Worm (Caenorhabditis elegans) whole organism, L4 larva: ENCODE results near the gene F59B10.4.

Experiments
- Y48G9A.11 ChIP-seq: fragments of 200-800 bp; sonication (Bioruptor generic); IDR thresholded peaks from 2 replicates; pipeline ENCODE4 v1.3.6; 2022; ENCODE audit warnings: missing genetic modification reagents, missing genetic modification characterization, missing compliant biosample characterization
- ZK546.5 ChIP-seq, 2 experiments: sonication (generic microtip); optimal IDR thresholded peaks; 2 replicates each; lab custom pipeline; 2017; ENCODE audit warnings: missing biosample characterization in 2 of 2, missing genetic modification characterization in 2 of 2
- aly-2 ChIP-seq: sonication (generic microtip); optimal IDR thresholded peaks from 2 replicates; lab custom pipeline; 2018; ENCODE audit warnings: missing biosample characterization, missing genetic modification characterization
- ama-1 ChIP-seq: fragments of 150-350 bp; optimal IDR thresholded peaks from 2 replicates; lab custom pipeline; 2014; ENCODE audit warnings: inconsistent platforms, mixed read lengths
- ctbp-1 ChIP-seq: fragments of 200-800 bp; sonication (Bioruptor generic); IDR thresholded peaks from 2 replicates; pipeline ENCODE4 v1.3.6; 2022; ENCODE audit warnings: missing genetic modification reagents, missing genetic modification characterization, missing compliant biosample characterization
- dmd-9 ChIP-seq: fragments of 200-800 bp; sonication (Bioruptor generic); IDR thresholded peaks from 2 replicates; pipeline ENCODE4 v1.3.6; 2022; ENCODE audit warnings: missing genetic modification reagents, missing genetic modification characterization, missing compliant biosample characterization
- duxl-1 ChIP-seq: sonication (generic microtip); optimal IDR thresholded peaks from 2 replicates; lab custom pipeline; 2016; ENCODE audit warnings: mild to moderate bottlenecking, missing genetic modification characterization, moderate library complexity, missing compliant biosample characterization; ENCODE audit not compliant: poor library complexity
- dve-1 ChIP-seq: sonication (generic microtip); optimal IDR thresholded peaks from 2 replicates; lab custom pipeline; 2017; ENCODE audit warnings: antibody characterized with exemption, mild to moderate bottlenecking, missing genetic modification characterization, missing compliant biosample characterization; ENCODE audit not compliant: insufficient read depth
- hlh-11 ChIP-seq: fragments of 200-800 bp; sonication (Bioruptor generic); optimal IDR thresholded peaks from 2 replicates; lab custom pipeline; 2018; ENCODE audit warnings: mild to moderate bottlenecking, missing genetic modification characterization, missing compliant biosample characterization
- jun-1 ChIP-seq: fragments of 150-350 bp; optimal IDR thresholded peaks from 2 replicates; lab custom pipeline; 2014; ENCODE audit warnings: missing biosample characterization, missing genetic modification reagents, missing genetic modification characterization
- lin-1 ChIP-seq: fragments of 200-800 bp; sonication (Bioruptor generic); IDR thresholded peaks from 2 replicates; pipeline ENCODE4 v1.3.6; 2022; ENCODE audit warnings: missing genetic modification reagents, missing genetic modification characterization, missing compliant biosample characterization
- lin-13 ChIP-seq: fragments of 150-350 bp; optimal IDR thresholded peaks from 2 replicates; lab custom pipeline; 2014; ENCODE audit warnings: missing biosample characterization, missing genetic modification reagents, missing genetic modification characterization
- lin-29 ChIP-seq: fragments of 200-800 bp; sonication (Bioruptor generic); IDR thresholded peaks from 2 replicates; pipeline ENCODE4 v1.3.6; 2022; ENCODE audit warnings: missing genetic modification reagents, missing genetic modification characterization, missing compliant biosample characterization
- mdl-1 ChIP-seq, 2 experiments: fragments of 150-350 bp in 1 of 2; sonication (generic microtip) in 1 of 2; optimal IDR thresholded peaks; 2 replicates each; lab custom pipeline; 2014 to 2017; ENCODE audit warnings: missing biosample characterization in 2 of 2, missing genetic modification characterization in 2 of 2
- nhr-10 ChIP-seq: fragments of 150-350 bp; optimal IDR thresholded peaks from 2 replicates; lab custom pipeline; 2014; ENCODE audit warnings: missing biosample characterization, missing genetic modification characterization
- nhr-11 ChIP-seq: fragments of 150-350 bp; optimal IDR thresholded peaks from 2 replicates; lab custom pipeline; 2014; ENCODE audit warnings: missing biosample characterization, missing genetic modification characterization
- nhr-111 ChIP-seq: fragments of 200-800 bp; sonication (Bioruptor generic); optimal IDR thresholded peaks from 2 replicates; lab custom pipeline; 2018; ENCODE audit warnings: mild to moderate bottlenecking, missing genetic modification characterization, missing compliant biosample characterization
- nhr-237 ChIP-seq: sonication (generic microtip); optimal IDR thresholded peaks from 2 replicates; lab custom pipeline; 2017; ENCODE audit warnings: missing biosample characterization, missing genetic modification characterization
- nhr-25 ChIP-seq: sonication (generic microtip); optimal IDR thresholded peaks from 2 replicates; lab custom pipeline; 2017; ENCODE audit warnings: missing genetic modification characterization, mild to moderate bottlenecking, missing compliant biosample characterization, antibody characterized with exemption, moderate library complexity, borderline replicate concordance; ENCODE audit not compliant: insufficient read depth
- nhr-28 ChIP-seq: fragments of 150-350 bp; optimal IDR thresholded peaks from 2 replicates; lab custom pipeline; 2014; ENCODE audit warnings: missing biosample characterization, missing genetic modification characterization
- pha-4 ChIP-seq, 2 experiments: fragments of 150-350 bp in 1 of 2; fragments of 200-800 bp in 1 of 2; sonication (Bioruptor generic) in 1 of 2; IDR thresholded peaks in 1 of 2; optimal IDR thresholded peaks in 1 of 2; 2 replicates each; pipeline versions ENCODE4 v1.3.6 to Lab custom; 2014 to 2022; ENCODE audit warnings: missing genetic modification characterization in 2 of 2, missing genetic modification reagents in 2 of 2, missing biosample characterization in 1 of 2, missing compliant biosample characterization in 1 of 2
- php-3 ChIP-seq: fragments of 200-800 bp; sonication (Bioruptor generic); IDR thresholded peaks from 2 replicates; pipeline ENCODE4 v1.3.6; 2022; ENCODE audit warnings: missing genetic modification reagents, missing genetic modification characterization, missing compliant biosample characterization
- pqm-1 ChIP-seq: sonication (generic microtip); optimal IDR thresholded peaks from 2 replicates; lab custom pipeline; 2017; ENCODE audit warnings: missing biosample characterization, missing genetic modification characterization
- saeg-2 ChIP-seq: fragments of 200-800 bp; sonication (Bioruptor generic); IDR thresholded peaks from 2 replicates; pipeline ENCODE4 v1.3.6; 2022; ENCODE audit warnings: missing genetic modification reagents, missing genetic modification characterization, missing compliant biosample characterization
- set-16 ChIP-seq: fragments of 200-800 bp; sonication (Bioruptor generic); IDR thresholded peaks from 2 replicates; pipeline ENCODE4 v1.3.6; 2022; ENCODE audit warnings: missing genetic modification reagents, missing genetic modification characterization, missing compliant biosample characterization
- snpc-1.2 ChIP-seq: fragments of 200-800 bp; sonication (Bioruptor generic); IDR thresholded peaks from 2 replicates; pipeline ENCODE4 v1.3.6; 2022; ENCODE audit warnings: missing genetic modification reagents, missing genetic modification characterization, missing compliant biosample characterization
- spr-1 ChIP-seq: sonication (generic microtip); optimal IDR thresholded peaks from 2 replicates; lab custom pipeline; 2016; ENCODE audit warnings: mild to moderate bottlenecking, missing genetic modification characterization, missing compliant biosample characterization
- unc-62 ChIP-seq, 3 experiments: fragments of 150-350 bp in 1 of 3; sonication (generic microtip); optimal IDR thresholded peaks in 2 of 3; peaks in 1 of 3; 1 replicate in 1 of 3; 2 replicates in 2 of 3; lab custom pipeline; 2014 to 2017; ENCODE audit warnings: missing biosample characterization in 3 of 3, missing genetic modification characterization in 3 of 3, missing genetic modification reagents in 3 of 3, missing genotype in 1 of 3
- zfp-2 ChIP-seq: sonication (generic microtip); optimal IDR thresholded peaks from 2 replicates; lab custom pipeline; 2016; ENCODE audit warnings: mild to moderate bottlenecking, missing genetic modification characterization, missing compliant biosample characterization

F59B10.4 gene

ce11 chrII:10471790-10472189 is 47.1 kb downstream of the F59B10.4 start, which contains the start of gene ZK666.2:
ZK666.2 (minus strand) TSS chrII:10471890.
- TF ChIP-seq ama-1 (lab: Kevin White, UChicago) (no peak), php-3 (no peak), lin-13 (GFP tag; lab: Kevin White, UChicago) (no peak), nhr-28 (tag; lab: Kevin White, UChicago) (no peak), nhr-11 (tag; lab: Kevin White, UChicago) (no peak), mdl-1 (tag; optimal IDR thresholded peaks at IDR 0.05; lab: Kevin White, UChicago) (no peak), nhr-10 (tag; lab: Kevin White, UChicago) (no peak), lin-29 (GFP tag; lab: Robert Waterston, UW) (no peak), lin-1 (GFP tag; lab: Robert Waterston, UW) (no peak), ctbp-1 (GFP tag; lab: Robert Waterston, UW) (no peak), duxl-1 (tag; lab: Kevin White, UChicago) (no peak), snpc-1.2 (GFP tag; lab: Robert Waterston, UW) (no peak), dmd-9 (GFP tag; lab: Robert Waterston, UW) (no peak), set-16 (GFP tag; lab: Robert Waterston, UW) (no peak), zfp-2 (tag; lab: Kevin White, UChicago) (no peak), pha-4 (GFP tag; IDR thresholded peaks at IDR 0.05; lab: Robert Waterston, UW) (no peak), pha-4 (tag; optimal IDR thresholded peaks at IDR 0.05; lab: Kevin White, UChicago) (no peak), aly-2 (tag; lab: Kevin White, UChicago) (no peak), spr-1 (no peak), nhr-25 (tag; lab: Kevin White, UChicago) (no peak), jun-1 (tag; lab: Kevin White, UChicago) (no peak)

- no peak for TF ChIP-seq nhr-25 (tag; lab: Kevin White, UChicago)
Observed at ce11 chrII:10471247-10471646, 47.7 kb downstream of the F59B10.4 start, which contains the start of gene ZK666.1. ZK666.1 (minus strand) TSS chrII:10471347.

- no peak for TF ChIP-seq Y48G9A.11 (GFP tag; lab: Robert Waterston, UW)
- TF ChIP-seq nhr-28 (tag; lab: Kevin White, UChicago), result peak; percentile 45
- TF ChIP-seq nhr-237 (tag; lab: Kevin White, UChicago), result no peak
- TF ChIP-seq hlh-11 (tag; lab: Kevin White, UChicago), result no peak
- peak in 1 of 2 experiments; percentile 67 for TF ChIP-seq unc-62 (GFP tag; optimal IDR thresholded peaks at IDR 0.05 in 1 of 2; lab: Kevin White, UChicago)
- no peak for TF ChIP-seq unc-62 (tag; optimal IDR thresholded peaks at IDR 0.05; lab: Kevin White, UChicago)
- TF ChIP-seq dve-1 (tag; lab: Kevin White, UChicago), result no peak
- TF ChIP-seq pqm-1 (tag; lab: Kevin White, UChicago), result peak; percentile 88
- no peak for TF ChIP-seq saeg-2 (GFP tag; lab: Robert Waterston, UW)
Observed at ce11 chrII:10470159-10470558, 48.8 kb downstream of the F59B10.4 start, which contains the start of gene clec-143. clec-143 (minus strand) TSS chrII:10470297.

- TF ChIP-seq nhr-111 (GFP tag; lab: Kevin White, UChicago) (no peak), nhr-25 (tag; lab: Kevin White, UChicago) (no peak)
Observed at ce11 chrII:10466552-10466951, 52.4 kb downstream of the F59B10.4 start, which contains the start of gene tnc-2. tnc-2 (plus strand) TSS chrII:10466852.

ce11 chrII:10464230-10464920 is 54.5 kb downstream of the F59B10.4 start, which contains the start of the genes ZK673.6 and sdz-37:
ZK673.6 (minus strand) TSS chrII:10464330.
sdz-37 (plus strand) TSS chrII:10464870.
- TF ChIP-seq ZK546.5 (tag; optimal IDR thresholded peaks at IDR 0.05; lab: Kevin White, UChicago), result no peak
- TF ChIP-seq, all 104 proteins: peak for 0
